Fruit fly (Drosophila melanogaster): ENCODE data around the gene CG16863.

DNA sequence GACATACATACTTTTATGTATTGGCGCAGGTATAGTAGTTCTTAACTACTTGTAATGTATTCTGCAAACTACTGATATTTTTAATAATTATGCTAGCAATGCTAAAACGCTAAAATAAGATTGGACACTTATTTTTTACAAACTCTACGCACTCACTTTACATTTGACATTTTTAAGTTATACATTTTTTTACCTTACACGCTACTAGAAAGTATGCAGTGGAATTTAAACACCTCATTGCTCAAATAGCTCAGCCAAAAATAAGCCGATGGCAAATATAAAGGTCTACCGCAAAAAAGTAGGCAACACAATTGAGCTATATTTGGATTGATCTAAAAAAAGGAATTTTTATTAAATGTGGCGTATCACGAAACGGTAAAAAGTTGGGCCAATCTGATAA is 51.3 kb downstream of the CG16863 start:
- TF ChIP-seq CG4318 (GFP tag; optimal IDR thresholded peaks at IDR 0.05) (no peak), CG6163 (GFP tag; IDR thresholded peaks at IDR 0.05) (no peak), CG11294 (GFP tag; IDR thresholded peaks at IDR 0.05) (no peak), pdm3 (GFP tag; optimal IDR thresholded peaks at IDR 0.05) (no peak), fd85E (GFP tag; optimal IDR thresholded peaks at IDR 0.05) (no peak)
